Worm (Caenorhabditis elegans) whole organism, L3 larva: ENCODE measurements around the gene F42A10.9.

Experiments used
- R02D3.7 ChIP-seq: fragments of 150-350 bp; optimal IDR thresholded peaks from 2 replicates; lab custom pipeline; 2014; ENCODE audit warnings: missing biosample characterization, missing genetic modification characterization
- ama-1 ChIP-seq: fragments of 150-350 bp; optimal IDR thresholded peaks from 2 replicates; lab custom pipeline; 2018
- ceh-28 ChIP-seq: fragments of 150-350 bp; optimal IDR thresholded peaks from 2 replicates; lab custom pipeline; 2014; ENCODE audit warnings: missing biosample characterization, missing genetic modification reagents, missing genetic modification characterization
- ceh-82 ChIP-seq: fragments of 150-350 bp; optimal IDR thresholded peaks from 2 replicates; lab custom pipeline; 2014; ENCODE audit warnings: missing biosample characterization, missing genetic modification characterization
- ceh-9 ChIP-seq: sonication (generic microtip); optimal IDR thresholded peaks from 2 replicates; lab custom pipeline; 2018; ENCODE audit warnings: missing biosample characterization, missing genetic modification characterization
- daf-12 ChIP-seq: fragments of 150-350 bp; optimal IDR thresholded peaks from 2 replicates; lab custom pipeline; 2014; ENCODE audit warnings: missing biosample characterization, missing genetic modification reagents, missing genetic modification characterization
- egl-5 ChIP-seq: fragments of 150-350 bp; optimal IDR thresholded peaks from 2 replicates; lab custom pipeline; 2017; ENCODE audit warnings: missing biosample characterization, missing genetic modification reagents, missing genetic modification characterization, inconsistent platforms
- elt-2 ChIP-seq: sonication (generic microtip); optimal IDR thresholded peaks from 2 replicates; lab custom pipeline; 2016; ENCODE audit warnings: missing genetic modification reagents, mild to moderate bottlenecking, missing genetic modification characterization, missing compliant biosample characterization
- elt-3 ChIP-seq, 3 experiments: fragments of 150-350 bp in 1 of 3; sonication (generic microtip) in 2 of 3; optimal IDR thresholded peaks; 2 replicates in 2 of 3; 4 replicates in 1 of 3; lab custom pipeline; 2014 to 2017; ENCODE audit warnings: missing biosample characterization in 3 of 3, missing genetic modification characterization in 3 of 3
- eor-1 ChIP-seq, 2 experiments: fragments of 150-350 bp; optimal IDR thresholded peaks; 2 replicates each; lab custom pipeline; 2014 to 2018; ENCODE audit warnings: missing biosample characterization in 2 of 2, missing genetic modification characterization in 2 of 2
- fkh-10 ChIP-seq: sonication (generic microtip); optimal IDR thresholded peaks from 2 replicates; lab custom pipeline; 2017; ENCODE audit warnings: missing biosample characterization, missing genetic modification reagents, missing genetic modification characterization
- fkh-2 ChIP-seq: fragments of 150-350 bp; optimal IDR thresholded peaks from 2 replicates; lab custom pipeline; 2014; ENCODE audit warnings: missing biosample characterization, missing genetic modification reagents, missing genetic modification characterization
- hmg-11 ChIP-seq: sonication (generic microtip); optimal IDR thresholded peaks from 2 replicates; lab custom pipeline; 2016; ENCODE audit warnings: missing genetic modification characterization, missing compliant biosample characterization
- jun-1 ChIP-seq: fragments of 150-350 bp; optimal IDR thresholded peaks from 2 replicates; lab custom pipeline; 2014; ENCODE audit warnings: missing biosample characterization, missing genetic modification reagents, missing genetic modification characterization
- lin-15B ChIP-seq: fragments of 150-350 bp; optimal IDR thresholded peaks from 2 replicates; lab custom pipeline; 2014; ENCODE audit warnings: missing biosample characterization, missing genetic modification characterization
- lin-39 ChIP-seq: fragments of 150-350 bp; optimal IDR thresholded peaks from 2 replicates; lab custom pipeline; 2018; ENCODE audit warnings: missing biosample characterization, missing genetic modification reagents, missing genetic modification characterization
- lsy-12 ChIP-seq: sonication (generic microtip); optimal IDR thresholded peaks from 2 replicates; lab custom pipeline; 2016; ENCODE audit warnings: mild to moderate bottlenecking, missing genetic modification characterization, missing compliant biosample characterization
- mdl-1 ChIP-seq: fragments of 150-350 bp; optimal IDR thresholded peaks from 2 replicates; lab custom pipeline; 2014; ENCODE audit warnings: missing biosample characterization, missing genetic modification characterization
- mml-1 ChIP-seq: fragments of 150-350 bp; sonication (generic microtip); optimal IDR thresholded peaks from 3 replicates; lab custom pipeline; 2014; ENCODE audit warnings: missing biosample characterization, missing genetic modification characterization
- nfya-1 ChIP-seq: sonication (generic microtip); optimal IDR thresholded peaks from 2 replicates; lab custom pipeline; 2017; ENCODE audit warnings: missing genetic modification characterization, mild to moderate bottlenecking, missing compliant biosample characterization, antibody characterized with exemption, moderate library complexity; ENCODE audit not compliant: insufficient read depth
- nhr-11 ChIP-seq: fragments of 150-350 bp; optimal IDR thresholded peaks from 2 replicates; lab custom pipeline; 2014; ENCODE audit warnings: missing biosample characterization, missing genetic modification characterization
- nhr-25 ChIP-seq: sonication (generic microtip); optimal IDR thresholded peaks from 2 replicates; lab custom pipeline; 2017; ENCODE audit warnings: missing biosample characterization, missing genetic modification characterization
- nhr-43 ChIP-seq: sonication (generic microtip); optimal IDR thresholded peaks from 2 replicates; lab custom pipeline; 2016; ENCODE audit warnings: mild to moderate bottlenecking, missing genetic modification characterization, missing compliant biosample characterization; ENCODE audit not compliant: poor library complexity, severe bottlenecking
- nhr-67 ChIP-seq: fragments of 150-350 bp; optimal IDR thresholded peaks from 2 replicates; lab custom pipeline; 2014; ENCODE audit warnings: missing biosample characterization, missing genetic modification characterization
- nhr-76 ChIP-seq: fragments of 150-350 bp; sonication (generic microtip); optimal IDR thresholded peaks from 5 replicates; lab custom pipeline; 2014; ENCODE audit warnings: missing biosample characterization, missing genetic modification characterization
- nhr-77 ChIP-seq: fragments of 150-350 bp; optimal IDR thresholded peaks from 2 replicates; lab custom pipeline; 2014; ENCODE audit warnings: missing biosample characterization, missing genetic modification characterization
- sea-2 ChIP-seq: fragments of 150-350 bp; sonication (generic microtip); optimal IDR thresholded peaks from 4 replicates; lab custom pipeline; 2014; ENCODE audit warnings: missing biosample characterization, missing genetic modification reagents, missing genetic modification characterization
- skn-1 ChIP-seq: fragments of 150-350 bp; optimal IDR thresholded peaks from 2 replicates; lab custom pipeline; 2014; ENCODE audit warnings: missing biosample characterization, missing genetic modification characterization
- snpc-4 ChIP-seq: fragments of 150-350 bp; optimal IDR thresholded peaks from 2 replicates; lab custom pipeline; 2014; ENCODE audit warnings: missing biosample characterization, missing genetic modification characterization
- tbx-2 ChIP-seq: sonication (generic microtip); optimal IDR thresholded peaks from 2 replicates; lab custom pipeline; 2016; ENCODE audit warnings: mild to moderate bottlenecking, missing genetic modification characterization, missing compliant biosample characterization
- unc-62 ChIP-seq: fragments of 150-350 bp; sonication (generic microtip); optimal IDR thresholded peaks from 4 replicates; lab custom pipeline; 2014; ENCODE audit warnings: missing biosample characterization, missing genetic modification reagents, missing genetic modification characterization
- ztf-11 ChIP-seq: fragments of 150-350 bp; optimal IDR thresholded peaks from 2 replicates; lab custom pipeline; 2014; ENCODE audit warnings: missing biosample characterization, missing genetic modification characterization
- ztf-4 ChIP-seq: fragments of 150-350 bp; optimal IDR thresholded peaks from 2 replicates; lab custom pipeline; 2014; ENCODE audit warnings: missing biosample characterization, missing genetic modification characterization

Gene F42A10.9

DNA sequence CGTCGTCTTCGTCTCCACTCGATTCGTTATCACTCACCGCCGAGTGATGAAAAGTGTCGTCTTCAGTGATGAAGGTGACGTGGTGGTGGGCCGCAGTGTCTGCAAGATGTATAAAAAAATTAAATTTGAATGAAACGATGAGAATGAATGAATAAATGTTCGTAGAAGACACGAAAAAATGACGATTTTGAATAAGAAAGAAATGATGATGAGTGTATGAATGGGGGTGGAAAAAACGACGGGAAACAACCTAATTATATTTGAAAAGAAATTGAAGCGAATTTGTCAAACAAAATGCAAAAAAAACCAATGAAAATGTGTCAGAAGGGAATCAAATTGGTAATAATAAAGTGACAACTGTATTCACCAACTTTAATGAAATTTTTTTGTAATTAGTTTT is 28.2 kb upstream of the F42A10.9 start, which contains the start of gene mvk-1:
mvk-1 (minus strand) TSS at position 101 of the 400 bp plus-strand sequence.
- no peak for TF ChIP-seq mdl-1
- no peak for TF ChIP-seq sea-2 (GFP tag; lab: Kevin White, UChicago)
- TF ChIP-seq elt-3 (tag; optimal IDR thresholded peaks at IDR 0.05; lab: Kevin White, UChicago), result no peak
- no peak for TF ChIP-seq fkh-2 (tag; lab: Kevin White, UChicago)
- no peak for TF ChIP-seq nhr-43
- TF ChIP-seq ceh-9 (tag; lab: Kevin White, UChicago), result no peak
- no peak for TF ChIP-seq elt-2 (tag; lab: Kevin White, UChicago)
- TF ChIP-seq jun-1 (tag; lab: Kevin White, UChicago), result no peak
- TF ChIP-seq snpc-4 (tag; lab: Kevin White, UChicago), result no peak

DNA sequence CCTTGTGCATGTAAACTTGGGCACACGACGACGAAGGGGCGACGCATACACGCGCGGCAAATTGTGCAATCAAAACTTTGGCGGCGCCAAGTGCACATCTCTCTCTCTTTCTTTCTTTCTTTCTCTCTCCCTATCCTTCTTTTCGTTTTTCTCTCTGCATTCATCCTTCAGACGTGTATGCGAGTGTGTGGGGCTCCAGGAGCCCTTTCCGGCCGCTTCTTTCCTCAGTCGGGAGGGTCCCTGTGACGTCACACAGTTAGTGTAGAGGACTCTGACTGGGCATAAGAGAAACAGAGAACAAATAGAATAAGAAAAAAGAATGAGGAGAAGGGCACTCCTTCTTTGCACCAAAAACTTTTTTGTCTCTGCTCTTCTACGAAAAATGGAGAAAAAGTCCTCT is 26.9 kb upstream of the F42A10.9 start:
- TF ChIP-seq ztf-4 (tag; lab: Kevin White, UChicago) (no peak), lin-39 (tag; lab: Kevin White, UChicago) (peak; percentile 93), daf-12 (tag; lab: Kevin White, UChicago) (no peak), fkh-10 (GFP tag; lab: Kevin White, UChicago) (peak; percentile 92), ceh-28 (tag; lab: Kevin White, UChicago) (peak; percentile 14), eor-1 (tag; optimal IDR thresholded peaks at IDR 0.05; lab: Kevin White, UChicago) (no peak), egl-5 (peak; percentile 49), lsy-12 (peak; percentile 23), tbx-2 (tag; lab: Kevin White, UChicago) (peak; percentile 50), jun-1 (tag; lab: Kevin White, UChicago) (no peak), ama-1 (lab: Kevin White, UChicago) (peak; percentile 10), nhr-25 (no peak), mml-1 (tag; lab: Kevin White, UChicago) (no peak), skn-1 (tag; lab: Kevin White, UChicago) (no peak), ceh-82 (peak; percentile 58), lin-15B (tag; lab: Kevin White, UChicago) (peak; percentile 36), ztf-11 (tag; lab: Kevin White, UChicago) (no peak), R02D3.7 (tag; lab: Kevin White, UChicago) (peak; percentile 28), nfya-1 (tag; lab: Kevin White, UChicago) (peak; percentile 89), snpc-4 (tag; lab: Kevin White, UChicago) (peak; percentile 12), fkh-2 (tag; lab: Kevin White, UChicago) (no peak), unc-62 (GFP tag; lab: Kevin White, UChicago) (peak; percentile 26), nhr-76 (tag; lab: Kevin White, UChicago) (no peak), elt-3 (tag; optimal IDR thresholded peaks at IDR 0.05; lab: Kevin White, UChicago) (no peak), nhr-11 (tag; lab: Kevin White, UChicago) (no peak), nhr-77 (tag; lab: Kevin White, UChicago) (no peak), hmg-11 (tag; lab: Kevin White, UChicago) (peak; percentile 47), nhr-67 (no peak), mdl-1 (peak; percentile 47), ceh-9 (tag; lab: Kevin White, UChicago) (no peak), elt-2 (tag; lab: Kevin White, UChicago) (no peak)

DNA sequence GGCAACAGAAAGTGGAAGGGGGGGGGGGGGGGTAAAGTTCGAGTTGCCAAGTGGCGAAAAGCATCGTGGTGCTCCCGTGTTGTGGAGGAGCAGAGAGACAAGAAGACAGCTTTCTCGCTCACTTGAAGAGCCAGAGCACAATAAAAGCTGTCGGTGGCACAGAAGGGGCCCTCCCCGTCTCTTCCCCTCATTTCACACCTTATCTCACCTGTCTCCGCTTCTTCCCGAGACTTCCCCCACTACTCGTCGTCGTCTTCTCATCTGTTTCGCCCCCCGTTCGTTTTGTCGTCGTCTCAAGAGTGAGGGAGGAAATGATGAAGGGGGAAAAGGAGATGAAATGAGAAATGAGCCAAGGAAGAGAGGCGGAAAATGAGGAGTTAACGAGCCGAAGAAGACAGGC is 25.9 kb upstream of the F42A10.9 start:
- TF ChIP-seq snpc-4 (tag; lab: Kevin White, UChicago) (no peak), nfya-1 (tag; lab: Kevin White, UChicago) (peak; percentile 26), lin-39 (tag; lab: Kevin White, UChicago) (peak; percentile 48), R02D3.7 (tag; lab: Kevin White, UChicago) (no peak), egl-5 (peak; percentile 36), nhr-76 (tag; lab: Kevin White, UChicago) (no peak), mdl-1 (peak; percentile 29)

DNA sequence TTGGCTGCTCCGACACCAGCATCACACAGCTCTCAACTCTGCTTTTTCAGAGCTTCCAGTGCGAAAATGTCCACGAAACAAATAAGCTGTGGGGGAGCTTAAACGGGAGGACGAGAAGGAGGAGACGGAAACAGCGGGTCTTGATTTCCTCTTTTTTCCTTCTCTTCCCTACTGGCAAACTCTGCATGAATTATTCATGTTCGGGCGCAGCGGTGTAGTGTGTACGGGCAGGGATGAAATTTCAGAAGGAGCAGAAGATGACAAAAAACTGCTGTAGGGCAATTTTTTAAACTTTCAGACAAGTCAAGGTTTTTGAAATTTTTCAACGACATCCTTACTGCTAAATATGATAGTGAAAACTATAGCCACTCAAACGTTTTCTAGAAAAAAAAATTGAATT is 25.0 kb upstream of the F42A10.9 start:
- TF ChIP-seq lin-39 (tag; lab: Kevin White, UChicago) (peak; percentile 36), nhr-43 (no peak)
- TF ChIP-seq, all 47 proteins: peak for 1
